Fruit fly (Drosophila melanogaster) whole organism, embryonic: ENCODE measurements around the gene CG42342.
A peak's percentile ranks its signal among the peaks of the same experiment; 100 is the strongest.

Experiments
- B-H1 ChIP-seq: fragments of 200-800 bp; sonication (Bioruptor generic); IDR thresholded peaks from 3 replicates; pipeline ENCODE4 v1.3.6; 2022; ENCODE audit warnings: missing biosample characterization, missing genetic modification characterization
- CG10366 ChIP-seq: fragments of 200-800 bp; sonication (Bioruptor generic); IDR thresholded peaks from 2 replicates; pipeline ENCODE4 v1.3.6; 2022; ENCODE audit warnings: missing biosample characterization, missing genetic modification characterization
- CG10979 ChIP-seq: fragments of 200-800 bp; sonication (Bioruptor generic); optimal IDR thresholded peaks from 2 replicates; lab custom pipeline; 2018; ENCODE audit warnings: missing biosample characterization, mild to moderate bottlenecking, missing genetic modification characterization, moderate library complexity
- CG12659 ChIP-seq: fragments of 200-800 bp; sonication (Bioruptor generic); optimal IDR thresholded peaks from 3 replicates; lab custom pipeline; 2017; ENCODE audit warnings: mild to moderate bottlenecking, missing biosample characterization, missing genetic modification reagents, missing genetic modification characterization
- CG12942 ChIP-seq: fragments of 200-800 bp; sonication (Bioruptor generic); optimal IDR thresholded peaks from 3 replicates; lab custom pipeline; 2016; ENCODE audit warnings: missing biosample characterization, missing genetic modification characterization
- CG14014 ChIP-seq: fragments of 200-800 bp; sonication (Bioruptor generic); IDR thresholded peaks from 2 replicates; pipeline ENCODE4 v1.3.6; 2022; ENCODE audit warnings: missing biosample characterization, missing genetic modification characterization
- CG14441 ChIP-seq: fragments of 200-800 bp; sonication (Bioruptor generic); IDR thresholded peaks from 2 replicates; pipeline ENCODE4 v1.3.6; 2022; ENCODE audit warnings: missing biosample characterization, missing genetic modification characterization
- CG1529 ChIP-seq: fragments of 200-800 bp; sonication (Bioruptor generic); optimal IDR thresholded peaks from 3 replicates; lab custom pipeline; 2018; ENCODE audit warnings: missing biosample characterization, missing genetic modification characterization
- CG15601 ChIP-seq: fragments of 200-800 bp; sonication (Bioruptor generic); optimal IDR thresholded peaks from 3 replicates; lab custom pipeline; 2019; ENCODE audit warnings: missing biosample characterization, mild to moderate bottlenecking, missing genetic modification characterization, moderate library complexity
- CG17829 ChIP-seq: fragments of 200-800 bp; optimal IDR thresholded peaks from 2 replicates; lab custom pipeline; 2019; ENCODE audit warnings: missing biosample characterization, mild to moderate bottlenecking, missing genetic modification characterization, moderate library complexity
- CG2116 ChIP-seq: fragments of 200-800 bp; sonication (Bioruptor generic); optimal IDR thresholded peaks from 3 replicates; lab custom pipeline; 2018; ENCODE audit warnings: missing biosample characterization, mild to moderate bottlenecking, missing genetic modification characterization
- CG2120 ChIP-seq: fragments of 200-800 bp; sonication (Bioruptor generic); optimal IDR thresholded peaks from 3 replicates; lab custom pipeline; 2016; ENCODE audit warnings: missing biosample characterization, missing genetic modification characterization
- CG32772 ChIP-seq: fragments of 200-800 bp; sonication (Bioruptor generic); IDR thresholded peaks from 2 replicates; pipeline ENCODE4 v1.3.6; 2022; ENCODE audit warnings: missing biosample characterization, missing genetic modification characterization
- CG34224 ChIP-seq: fragments of 200-800 bp; sonication (Bioruptor generic); IDR thresholded peaks from 3 replicates; pipeline ENCODE4 v1.3.6; 2022; ENCODE audit warnings: missing biosample characterization, missing genetic modification characterization; ENCODE audit not compliant: partially characterized antibody
- CG6272 ChIP-seq: fragments of 200-800 bp; sonication (Bioruptor generic); IDR thresholded peaks from 2 replicates; pipeline ENCODE4 v1.3.6; 2022; ENCODE audit warnings: missing biosample characterization, missing genetic modification characterization
- CG6765 ChIP-seq: fragments of 200-800 bp; sonication (Bioruptor generic); optimal IDR thresholded peaks from 3 replicates; lab custom pipeline; 2017; ENCODE audit warnings: missing biosample characterization, mild to moderate bottlenecking, missing genetic modification characterization
- CG7987 ChIP-seq: fragments of 200-800 bp; sonication (Bioruptor generic); optimal IDR thresholded peaks from 2 replicates; lab custom pipeline; 2018; ENCODE audit warnings: missing biosample characterization, mild to moderate bottlenecking, missing genetic modification characterization, moderate library complexity
- CG8478 ChIP-seq: fragments of >200 bp; optimal IDR thresholded peaks from 2 replicates; lab custom pipeline; 2018
- D19A ChIP-seq: fragments of 200-800 bp; optimal IDR thresholded peaks from 3 replicates; lab custom pipeline; 2019; ENCODE audit warnings: missing biosample characterization, mild to moderate bottlenecking, missing genetic modification characterization, moderate library complexity
- Doc3 ChIP-seq: fragments of 200-800 bp; sonication (Bioruptor generic); IDR thresholded peaks from 3 replicates; pipeline ENCODE4 v1.3.6; 2022; ENCODE audit warnings: missing biosample characterization, missing genetic modification characterization; ENCODE audit not compliant: partially characterized antibody
- Dref ChIP-seq: fragments of 200-800 bp; sonication (Bioruptor generic); IDR thresholded peaks from 2 replicates; pipeline ENCODE4 v1.3.6; 2022; ENCODE audit warnings: missing biosample characterization, missing genetic modification characterization
- Ets65A ChIP-seq: fragments of 200-800 bp; sonication (Bioruptor generic); peaks from one replicate; lab custom pipeline; 2016; ENCODE audit warnings: missing biosample characterization, missing genetic modification characterization
- Oli ChIP-seq: fragments of 200-800 bp; sonication (Bioruptor generic); optimal IDR thresholded peaks from 2 replicates; lab custom pipeline; 2018; ENCODE audit warnings: missing biosample characterization, mild to moderate bottlenecking, missing genetic modification characterization, moderate library complexity
- Opbp ChIP-seq: fragments of 200-800 bp; sonication (Bioruptor generic); IDR thresholded peaks from 3 replicates; pipeline ENCODE4 v1.3.6; 2022; ENCODE audit warnings: missing biosample characterization, missing genetic modification characterization; ENCODE audit not compliant: partially characterized antibody
- PHDP ChIP-seq: fragments of 200-800 bp; sonication (Bioruptor generic); optimal IDR thresholded peaks from 3 replicates; lab custom pipeline; 2018; ENCODE audit warnings: missing biosample characterization, mild to moderate bottlenecking, missing genetic modification characterization, moderate library complexity
- Ptx1 ChIP-seq: fragments of 200-800 bp; sonication (Bioruptor generic); IDR thresholded peaks from 2 replicates; pipeline ENCODE4 v1.3.6; 2022; ENCODE audit warnings: missing biosample characterization, missing genetic modification characterization
- Rfx ChIP-seq: fragments of 200-800 bp; sonication (Bioruptor generic); IDR thresholded peaks from 2 replicates; pipeline ENCODE4 v1.3.6; 2022; ENCODE audit warnings: missing biosample characterization, missing genetic modification characterization
- Sox102F ChIP-seq: fragments of 200-800 bp; sonication (Bioruptor generic); optimal IDR thresholded peaks from 2 replicates; lab custom pipeline; 2018; ENCODE audit warnings: missing biosample characterization, mild to moderate bottlenecking, missing genetic modification characterization, moderate library complexity
- Sry-β ChIP-seq: fragments of 200-800 bp; sonication (Bioruptor generic); optimal IDR thresholded peaks from 2 replicates; lab custom pipeline; 2018; ENCODE audit warnings: missing biosample characterization, mild to moderate bottlenecking, missing genetic modification characterization, moderate library complexity
- ase ChIP-seq: fragments of 200-800 bp; sonication (Bioruptor generic); IDR thresholded peaks from 3 replicates; pipeline ENCODE4 v1.3.6; 2022; ENCODE audit warnings: missing biosample characterization, missing genetic modification characterization
- corto ChIP-seq: fragments of 200-800 bp; sonication (Bioruptor generic); optimal IDR thresholded peaks from 2 replicates; lab custom pipeline; 2016; ENCODE audit warnings: missing biosample characterization, mild to moderate bottlenecking, missing genetic modification characterization, moderate library complexity
- dysf ChIP-seq: fragments of 200-800 bp; sonication (Bioruptor generic); IDR thresholded peaks from 3 replicates; pipeline ENCODE4 v1.3.6; 2022; ENCODE audit warnings: missing biosample characterization, missing genetic modification characterization
- en ChIP-seq: fragments of 200-800 bp; sonication (Bioruptor generic); optimal IDR thresholded peaks from 2 replicates; lab custom pipeline; 2016; ENCODE audit warnings: missing biosample characterization, missing genetic modification characterization
- grau ChIP-seq: fragments of 200-800 bp; optimal IDR thresholded peaks from 3 replicates; lab custom pipeline; 2019; ENCODE audit warnings: missing biosample characterization, mild to moderate bottlenecking, missing genetic modification characterization, moderate library complexity
- grn ChIP-seq: fragments of 200-800 bp; sonication (Bioruptor generic); optimal IDR thresholded peaks from 3 replicates; lab custom pipeline; 2017; ENCODE audit warnings: missing biosample characterization, missing genetic modification characterization
- gsb ChIP-seq: fragments of 200-800 bp; sonication (Bioruptor generic); IDR thresholded peaks from 2 replicates; pipeline ENCODE4 v1.3.6; 2022; ENCODE audit warnings: missing biosample characterization, missing genetic modification characterization
- mam ChIP-seq: fragments of 200-800 bp; sonication (Bioruptor generic); optimal IDR thresholded peaks from 3 replicates; lab custom pipeline; 2016; ENCODE audit warnings: missing biosample characterization, missing genetic modification characterization
- pan ChIP-seq, 4 experiments: fragments of >200 bp in 3 of 4; fragments of 200-800 bp in 1 of 4; sonication (Bioruptor generic) in 1 of 4; optimal IDR thresholded peaks in 3 of 4; IDR thresholded peaks in 1 of 4; 2 replicates each; pipeline versions ENCODE4 v1.3.6 to Lab custom; 2017 to 2022; ENCODE audit warnings: missing biosample characterization in 2 of 4, missing genetic modification characterization in 2 of 4, mixed read lengths in 1 of 4
- phol ChIP-seq: fragments of 200-800 bp; sonication (Bioruptor generic); optimal IDR thresholded peaks from 3 replicates; lab custom pipeline; 2018; ENCODE audit warnings: missing biosample characterization, mild to moderate bottlenecking, missing genetic modification characterization, moderate library complexity
- psq ChIP-seq: fragments of 200-800 bp; sonication (Bioruptor generic); optimal IDR thresholded peaks from 2 replicates; lab custom pipeline; 2017; ENCODE audit warnings: missing biosample characterization, missing genetic modification characterization
- row ChIP-seq: fragments of 200-800 bp; sonication (Bioruptor generic); IDR thresholded peaks from 3 replicates; pipeline ENCODE4 v1.3.6; 2022; ENCODE audit warnings: missing biosample characterization, missing genetic modification characterization
- salm ChIP-seq: fragments of 200-800 bp; sonication (Bioruptor generic); optimal IDR thresholded peaks from 2 replicates; lab custom pipeline; 2018; ENCODE audit warnings: missing biosample characterization, mild to moderate bottlenecking, missing genetic modification characterization
- schlank ChIP-seq: fragments of 200-800 bp; sonication (Bioruptor generic); optimal IDR thresholded peaks from 2 replicates; lab custom pipeline; 2018; ENCODE audit warnings: missing biosample characterization, mild to moderate bottlenecking, missing genetic modification characterization
- sd ChIP-seq: fragments of 200-800 bp; sonication (Bioruptor generic); optimal IDR thresholded peaks from 3 replicates; lab custom pipeline; 2018; ENCODE audit warnings: missing biosample characterization, mild to moderate bottlenecking, missing genetic modification characterization, moderate library complexity
- sens ChIP-seq: fragments of 200-800 bp; sonication (Bioruptor generic); peaks from one replicate; lab custom pipeline; 2016; ENCODE audit warnings: missing biosample characterization, missing genetic modification characterization
- slbo ChIP-seq: fragments of 200-800 bp; sonication (Bioruptor generic); IDR thresholded peaks from 2 replicates; pipeline ENCODE4 v1.3.6; 2022; ENCODE audit warnings: missing biosample characterization, missing genetic modification characterization
- so ChIP-seq: fragments of 200-800 bp; sonication (Bioruptor generic); IDR thresholded peaks from 3 replicates; pipeline ENCODE4 v1.3.6; 2022; ENCODE audit warnings: missing biosample characterization, missing genetic modification characterization
- tio ChIP-seq: fragments of 200-800 bp; sonication (Bioruptor generic); optimal IDR thresholded peaks from 2 replicates; lab custom pipeline; 2017; ENCODE audit warnings: missing biosample characterization, missing genetic modification characterization, inconsistent platforms
- trem ChIP-seq: fragments of 200-800 bp; optimal IDR thresholded peaks from 3 replicates; lab custom pipeline; 2019; ENCODE audit warnings: missing biosample characterization, mild to moderate bottlenecking, missing genetic modification characterization, moderate library complexity
- usp ChIP-seq: fragments of >200 bp; optimal IDR thresholded peaks from 2 replicates; lab custom pipeline; 2017; ENCODE audit warnings: missing biosample characterization, missing genetic modification characterization
- wdn ChIP-seq: fragments of 200-800 bp; sonication (Bioruptor generic); IDR thresholded peaks from 2 replicates; pipeline ENCODE4 v1.3.6; 2022; ENCODE audit warnings: missing biosample characterization, missing genetic modification characterization

Gene CG42342

DNA sequence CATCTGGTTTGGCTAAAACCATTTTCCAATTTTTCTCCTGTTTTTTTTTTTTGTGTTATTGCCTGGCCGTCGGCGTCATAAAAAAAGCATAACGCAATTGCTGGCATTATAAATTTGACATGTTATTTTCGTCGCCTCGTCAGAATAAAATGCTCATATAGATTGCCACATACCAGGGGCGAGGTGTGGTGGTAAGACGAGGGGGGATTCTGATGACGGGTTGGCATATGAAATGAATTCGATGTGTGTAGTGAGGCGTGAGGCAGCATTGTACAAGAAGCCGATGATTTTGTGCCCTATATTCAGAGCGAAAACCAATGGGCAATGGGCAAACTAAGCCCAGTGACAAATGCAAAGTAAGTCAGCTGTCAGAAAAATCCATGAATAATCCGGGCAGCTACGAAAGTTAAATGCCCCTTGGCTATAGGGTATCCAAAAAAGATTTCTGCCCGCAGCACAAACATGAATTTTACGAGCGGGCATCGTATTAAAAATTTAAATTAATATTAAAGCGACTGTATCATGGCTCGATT, 56.1 kb downstream of the CG42342 start (continued):
- no peak for TF ChIP-seq Doc3
- no peak for TF ChIP-seq corto (GFP tag; lab: Kevin White, UChicago)
- TF ChIP-seq CG2116: no peak
- peak; percentile 61 for TF ChIP-seq sd (tag; lab: Kevin White, UChicago)
- TF ChIP-seq CG34224 (GFP tag; lab: Robert Waterston, UW): no peak
- TF ChIP-seq slbo (GFP tag; lab: Robert Waterston, UW): peak; percentile 67
- TF ChIP-seq CG8478 (lab: Kevin White, UChicago): no peak
- no peak for TF ChIP-seq CG10979
- peak; percentile 6 for TF ChIP-seq grau (tag; lab: Kevin White, UChicago)
- peak; percentile 23 for TF ChIP-seq phol
- TF ChIP-seq gsb (GFP tag; lab: Robert Waterston, UW): peak; percentile 33; the same call in 1 of the 2 replicates
- 0 out of 2 replicates have a peak, but pooled peaks have one; percentile 30 for TF ChIP-seq CG14014 (GFP tag; lab: Robert Waterston, UW)
- TF ChIP-seq CG7987: no peak
- TF ChIP-seq CG2120 (GFP tag; lab: Kevin White, UChicago): peak; percentile 45
- no peak for TF ChIP-seq Sry-β (GFP tag; lab: Kevin White, UChicago)
- peak; percentile 40 for TF ChIP-seq sens (GFP tag; lab: Kevin White, UChicago)
- no peak for TF ChIP-seq en (GFP tag; lab: Kevin White, UChicago)
- no peak for TF ChIP-seq CG1529 (GFP tag; lab: Kevin White, UChicago)
- no peak for TF ChIP-seq schlank (tag; lab: Kevin White, UChicago)
- TF ChIP-seq CG15601 (tag; lab: Kevin White, UChicago): no peak
- TF ChIP-seq trem (tag; lab: Kevin White, UChicago): no peak
- TF ChIP-seq CG6272: no peak
- peak; percentile 24 for TF ChIP-seq Sox102F (GFP tag; lab: Kevin White, UChicago)
- no peak for TF ChIP-seq grn (GFP tag; lab: Kevin White, UChicago)
- TF ChIP-seq tio (GFP tag; lab: Kevin White, UChicago): no peak
- no peak for TF ChIP-seq salm (tag; lab: Kevin White, UChicago)
- TF ChIP-seq CG10366 (GFP tag; lab: Robert Waterston, UW): peak; percentile 39; the same call in 1 of the 2 replicates
- no peak for TF ChIP-seq Oli
- peak; percentile 67 for TF ChIP-seq Rfx
- peak; percentile 67 for TF ChIP-seq CG14441
- no peak for TF ChIP-seq PHDP (tag; lab: Kevin White, UChicago)
- TF ChIP-seq usp (GFP tag; lab: Kevin White, UChicago): no peak
- no peak for TF ChIP-seq Dref
- peak; percentile 66 for TF ChIP-seq row (GFP tag; lab: Robert Waterston, UW)
- peak; percentile 51; the same call in 1 of the 3 replicates for TF ChIP-seq dysf (GFP tag; lab: Robert Waterston, UW)
- TF ChIP-seq B-H1 (GFP tag; lab: Robert Waterston, UW): no peak
- TF ChIP-seq CG6765 (GFP tag; lab: Kevin White, UChicago): no peak
- TF ChIP-seq pan (optimal IDR thresholded peaks at IDR 0.05; lab: Kevin White, UChicago): no peak
- TF ChIP-seq pan (GFP tag; optimal IDR thresholded peaks at IDR 0.05 in 1 of 2, IDR thresholded peaks at IDR 0.05 in 1 of 2): peak in 1 of 2 experiments; percentile 48
- no peak for TF ChIP-seq CG12942 (GFP tag; lab: Kevin White, UChicago)
- TF ChIP-seq D19A (tag; lab: Kevin White, UChicago): peak; percentile 87
- TF ChIP-seq ase (GFP tag; lab: Robert Waterston, UW): 0 out of 3 replicates have a peak, but pooled peaks have one; percentile 25
- peak; percentile 17 for TF ChIP-seq CG12659 (GFP tag; lab: Kevin White, UChicago)
- no peak for TF ChIP-seq wdn (GFP tag; lab: Robert Waterston, UW)
- no peak for TF ChIP-seq psq (GFP tag; lab: Kevin White, UChicago)
- TF ChIP-seq Opbp (GFP tag; lab: Robert Waterston, UW): no peak
- 0 out of 3 replicates have a peak, but pooled peaks have one; percentile 45 for TF ChIP-seq so (GFP tag; lab: Robert Waterston, UW)
- TF ChIP-seq mam (GFP tag; lab: Kevin White, UChicago): no peak
- TF ChIP-seq CG32772 (GFP tag; lab: Robert Waterston, UW): 0 out of 2 replicates have a peak, but pooled peaks have one; percentile 36
- peak; percentile 34 for TF ChIP-seq Ets65A
- no peak for TF ChIP-seq CG17829 (tag; lab: Kevin White, UChicago)
- TF ChIP-seq Ptx1: peak; percentile 57
